Worm (Caenorhabditis elegans) whole organism, L4 larva: Measurements from ENCODE around the gene npl-4.2.

Experiments used
- D1046.2 ChIP-seq: fragments of 200-800 bp; sonication (Bioruptor generic); IDR thresholded peaks from 2 replicates; pipeline ENCODE4 v1.3.6; 2022; ENCODE audit warnings: missing genetic modification characterization, missing compliant biosample characterization
- F37D6.2 ChIP-seq: sonication (generic microtip); optimal IDR thresholded peaks from 2 replicates; lab custom pipeline; 2016; ENCODE audit warnings: mild to moderate bottlenecking, missing genetic modification characterization, missing compliant biosample characterization
- F49E8.2 ChIP-seq: sonication (generic microtip); optimal IDR thresholded peaks from 2 replicates; lab custom pipeline; 2016; ENCODE audit warnings: missing compliant biosample characterization, mild to moderate bottlenecking, missing genetic modification characterization, borderline replicate concordance
- T20F7.1 ChIP-seq: fragments of 200-800 bp; sonication (Bioruptor generic); optimal IDR thresholded peaks from 2 replicates; lab custom pipeline; 2018; ENCODE audit warnings: mild to moderate bottlenecking, missing genetic modification characterization, missing compliant biosample characterization
- Y105C5A.15 ChIP-seq: fragments of 200-800 bp; sonication (Bioruptor generic); IDR thresholded peaks from 2 replicates; pipeline ENCODE4 v1.3.6; 2022; ENCODE audit warnings: missing genetic modification characterization, missing compliant biosample characterization
- Y75B8A.6 ChIP-seq: fragments of 200-800 bp; sonication (Bioruptor generic); IDR thresholded peaks from 2 replicates; pipeline ENCODE4 v1.3.6; 2022; ENCODE audit warnings: missing genetic modification reagents, missing genetic modification characterization, missing compliant biosample characterization
- ZK337.2 ChIP-seq: fragments of 200-800 bp; sonication (Bioruptor generic); IDR thresholded peaks from 2 replicates; pipeline ENCODE4 v1.3.6; 2022; ENCODE audit warnings: missing genetic modification reagents, missing genetic modification characterization, missing compliant biosample characterization
- ZK546.5 ChIP-seq, 2 experiments: sonication (generic microtip); optimal IDR thresholded peaks; 2 replicates each; lab custom pipeline; 2017; ENCODE audit warnings: missing biosample characterization in 2 of 2, missing genetic modification characterization in 2 of 2
- aha-1 ChIP-seq: fragments of 150-350 bp; peaks from one replicate; lab custom pipeline; 2014; ENCODE audit warnings: missing biosample characterization, missing genetic modification characterization
- arid-1 ChIP-seq: fragments of 200-800 bp; sonication (Bioruptor generic); conservative IDR thresholded peaks from 2 replicates; pipeline ENCODE4 v1.3.6; 2022; ENCODE audit warnings: missing genetic modification reagents, missing genetic modification characterization, missing compliant biosample characterization
- attf-4 ChIP-seq: sonication (generic microtip); optimal IDR thresholded peaks from 3 replicates; lab custom pipeline; 2017; ENCODE audit warnings: missing biosample characterization, missing genetic modification characterization
- ceh-28 ChIP-seq: fragments of 150-350 bp; optimal IDR thresholded peaks from 2 replicates; lab custom pipeline; 2014; ENCODE audit warnings: missing biosample characterization, missing genetic modification reagents, missing genetic modification characterization
- ces-1 ChIP-seq: fragments of 150-350 bp; sonication (generic microtip); optimal IDR thresholded peaks from 4 replicates; lab custom pipeline; 2014; ENCODE audit warnings: missing biosample characterization, missing genetic modification reagents, missing genetic modification characterization
- cey-2 ChIP-seq: sonication (generic microtip); optimal IDR thresholded peaks from 3 replicates; lab custom pipeline; 2017; ENCODE audit warnings: missing genetic modification characterization, mild to moderate bottlenecking, missing compliant biosample characterization, antibody characterized with exemption, borderline replicate concordance; ENCODE audit not compliant: insufficient read depth
- ctbp-1 ChIP-seq: fragments of 200-800 bp; sonication (Bioruptor generic); IDR thresholded peaks from 2 replicates; pipeline ENCODE4 v1.3.6; 2022; ENCODE audit warnings: missing genetic modification reagents, missing genetic modification characterization, missing compliant biosample characterization
- daf-12 ChIP-seq: fragments of 150-350 bp; optimal IDR thresholded peaks from 2 replicates; lab custom pipeline; 2014; ENCODE audit warnings: missing biosample characterization, missing genetic modification reagents, missing genetic modification characterization
- daf-16 ChIP-seq, 3 experiments: sonication (generic microtip); optimal IDR thresholded peaks; 2 replicates each; lab custom pipeline; 2016 to 2017; ENCODE audit warnings: missing genetic modification characterization in 3 of 3, missing genetic modification reagents in 3 of 3, mild to moderate bottlenecking in 2 of 3, missing compliant biosample characterization in 2 of 3, missing biosample characterization in 1 of 3, moderate library complexity in 1 of 3
- daf-8 ChIP-seq: fragments of 200-800 bp; sonication (Bioruptor generic); IDR thresholded peaks from 2 replicates; pipeline ENCODE4 v1.3.6; 2022; ENCODE audit warnings: missing genetic modification characterization, missing compliant biosample characterization
- dmd-6 ChIP-seq: fragments of 200-800 bp; sonication (Bioruptor generic); IDR thresholded peaks from 2 replicates; pipeline ENCODE4 v1.3.6; 2022; ENCODE audit warnings: missing genetic modification reagents, missing genetic modification characterization, missing compliant biosample characterization
- dmd-9 ChIP-seq: fragments of 200-800 bp; sonication (Bioruptor generic); IDR thresholded peaks from 2 replicates; pipeline ENCODE4 v1.3.6; 2022; ENCODE audit warnings: missing genetic modification reagents, missing genetic modification characterization, missing compliant biosample characterization
- duxl-1 ChIP-seq: sonication (generic microtip); optimal IDR thresholded peaks from 2 replicates; lab custom pipeline; 2016; ENCODE audit warnings: mild to moderate bottlenecking, missing genetic modification characterization, moderate library complexity, missing compliant biosample characterization; ENCODE audit not compliant: poor library complexity
- dve-1 ChIP-seq: sonication (generic microtip); optimal IDR thresholded peaks from 2 replicates; lab custom pipeline; 2017; ENCODE audit warnings: antibody characterized with exemption, mild to moderate bottlenecking, missing genetic modification characterization, missing compliant biosample characterization; ENCODE audit not compliant: insufficient read depth
- fkh-10 ChIP-seq: fragments of 150-350 bp; optimal IDR thresholded peaks from 2 replicates; lab custom pipeline; 2014; ENCODE audit warnings: missing biosample characterization, missing genetic modification reagents, missing genetic modification characterization
- fos-1 ChIP-seq: fragments of 150-350 bp; optimal IDR thresholded peaks from 2 replicates; lab custom pipeline; 2014; ENCODE audit warnings: missing biosample characterization, missing genetic modification characterization
- hif-1 ChIP-seq, 2 experiments: sonication (generic microtip); optimal IDR thresholded peaks; 2 replicates each; lab custom pipeline; 2016 to 2017; ENCODE audit warnings: missing compliant biosample characterization in 2 of 2, missing genetic modification characterization in 2 of 2, missing genetic modification reagents in 2 of 2, missing genotype in 2 of 2, mild to moderate bottlenecking in 1 of 2
- hlh-11 ChIP-seq: fragments of 200-800 bp; sonication (Bioruptor generic); optimal IDR thresholded peaks from 2 replicates; lab custom pipeline; 2018; ENCODE audit warnings: mild to moderate bottlenecking, missing genetic modification characterization, missing compliant biosample characterization
- lim-7 ChIP-seq: fragments of 200-800 bp; sonication (Bioruptor generic); IDR thresholded peaks from 2 replicates; pipeline ENCODE4 v1.3.6; 2022; ENCODE audit warnings: missing genetic modification characterization, missing compliant biosample characterization
- lin-13 ChIP-seq: fragments of 150-350 bp; optimal IDR thresholded peaks from 2 replicates; lab custom pipeline; 2014; ENCODE audit warnings: missing biosample characterization, missing genetic modification reagents, missing genetic modification characterization
- lsy-2 ChIP-seq, 2 experiments: fragments of 150-350 bp in 1 of 2; sonication (generic microtip) in 1 of 2; optimal IDR thresholded peaks; 2 replicates each; lab custom pipeline; 2014 to 2017; ENCODE audit warnings: missing biosample characterization in 2 of 2, missing genetic modification characterization in 2 of 2
- mdl-1 ChIP-seq, 2 experiments: fragments of 150-350 bp in 1 of 2; sonication (generic microtip) in 1 of 2; optimal IDR thresholded peaks; 2 replicates each; lab custom pipeline; 2014 to 2017; ENCODE audit warnings: missing biosample characterization in 2 of 2, missing genetic modification characterization in 2 of 2
- mep-1 ChIP-seq: fragments of 150-350 bp; sonication (generic microtip); optimal IDR thresholded peaks from 3 replicates; lab custom pipeline; 2014; ENCODE audit warnings: missing biosample characterization, missing genetic modification characterization
- mxl-2 ChIP-seq: fragments of 200-800 bp; sonication (Bioruptor generic); conservative IDR thresholded peaks from 2 replicates; pipeline ENCODE4 v1.3.6; 2022; ENCODE audit warnings: missing genetic modification reagents, missing genetic modification characterization, missing compliant biosample characterization
- mxl-3 ChIP-seq: fragments of 200-800 bp; sonication (Bioruptor generic); optimal IDR thresholded peaks from 2 replicates; lab custom pipeline; 2018; ENCODE audit warnings: mild to moderate bottlenecking, missing genetic modification characterization, missing compliant biosample characterization
- nhr-10 ChIP-seq: fragments of 150-350 bp; optimal IDR thresholded peaks from 2 replicates; lab custom pipeline; 2014; ENCODE audit warnings: missing biosample characterization, missing genetic modification characterization
- nhr-11 ChIP-seq: fragments of 150-350 bp; optimal IDR thresholded peaks from 2 replicates; lab custom pipeline; 2014; ENCODE audit warnings: missing biosample characterization, missing genetic modification characterization
- nhr-237 ChIP-seq: sonication (generic microtip); optimal IDR thresholded peaks from 2 replicates; lab custom pipeline; 2017; ENCODE audit warnings: missing biosample characterization, missing genetic modification characterization
- nhr-28 ChIP-seq: fragments of 150-350 bp; optimal IDR thresholded peaks from 2 replicates; lab custom pipeline; 2014; ENCODE audit warnings: missing biosample characterization, missing genetic modification characterization
- nhr-48 ChIP-seq: sonication (generic microtip); optimal IDR thresholded peaks from 2 replicates; lab custom pipeline; 2016; ENCODE audit warnings: mild to moderate bottlenecking, missing genetic modification characterization, missing compliant biosample characterization
- nhr-6 ChIP-seq: fragments of 150-350 bp; optimal IDR thresholded peaks from 2 replicates; lab custom pipeline; 2014; ENCODE audit warnings: missing biosample characterization, missing genetic modification characterization
- nhr-76 ChIP-seq: fragments of 150-350 bp; optimal IDR thresholded peaks from 2 replicates; lab custom pipeline; 2014; ENCODE audit warnings: missing biosample characterization, missing genetic modification characterization
- nhr-77 ChIP-seq: fragments of 150-350 bp; optimal IDR thresholded peaks from 2 replicates; lab custom pipeline; 2014; ENCODE audit warnings: missing biosample characterization, missing genetic modification characterization
- php-3 ChIP-seq: fragments of 200-800 bp; sonication (Bioruptor generic); IDR thresholded peaks from 2 replicates; pipeline ENCODE4 v1.3.6; 2022; ENCODE audit warnings: missing genetic modification reagents, missing genetic modification characterization, missing compliant biosample characterization
- pqm-1 ChIP-seq: sonication (generic microtip); optimal IDR thresholded peaks from 2 replicates; lab custom pipeline; 2017; ENCODE audit warnings: missing biosample characterization, missing genetic modification characterization
- sdz-12 ChIP-seq: fragments of 200-800 bp; sonication (Bioruptor generic); optimal IDR thresholded peaks from 2 replicates; lab custom pipeline; 2018; ENCODE audit warnings: mild to moderate bottlenecking, missing genetic modification characterization, missing compliant biosample characterization
- set-16 ChIP-seq: fragments of 200-800 bp; sonication (Bioruptor generic); IDR thresholded peaks from 2 replicates; pipeline ENCODE4 v1.3.6; 2022; ENCODE audit warnings: missing genetic modification reagents, missing genetic modification characterization, missing compliant biosample characterization
- skn-1 ChIP-seq: fragments of 150-350 bp; optimal IDR thresholded peaks from 2 replicates; lab custom pipeline; 2014; ENCODE audit warnings: missing biosample characterization, missing genetic modification characterization
- snpc-4 ChIP-seq: fragments of 150-350 bp; optimal IDR thresholded peaks from 2 replicates; lab custom pipeline; 2014; ENCODE audit warnings: missing biosample characterization, missing genetic modification characterization
- tra-1 ChIP-seq: fragments of 200-800 bp; sonication (Bioruptor generic); IDR thresholded peaks from 2 replicates; pipeline ENCODE4 v1.3.6; 2022; ENCODE audit warnings: missing genetic modification reagents, missing genetic modification characterization, missing compliant biosample characterization
- unc-130 ChIP-seq: sonication (generic microtip); optimal IDR thresholded peaks from 2 replicates; lab custom pipeline; 2016; ENCODE audit warnings: missing genetic modification reagents, missing genetic modification characterization, missing compliant biosample characterization
- unc-62 ChIP-seq, 3 experiments: fragments of 150-350 bp in 1 of 3; sonication (generic microtip); optimal IDR thresholded peaks in 2 of 3; peaks in 1 of 3; 1 replicate in 1 of 3; 2 replicates in 2 of 3; lab custom pipeline; 2014 to 2017; ENCODE audit warnings: missing biosample characterization in 3 of 3, missing genetic modification characterization in 3 of 3, missing genetic modification reagents in 3 of 3, missing genotype in 1 of 3
- ztf-11 ChIP-seq: fragments of 150-350 bp; optimal IDR thresholded peaks from 2 replicates; lab custom pipeline; 2014; ENCODE audit warnings: missing biosample characterization, missing genetic modification characterization

The npl-4.2 gene

ce11 chrII:5605538-5605945 is 17.1 kb upstream of the npl-4.2 start:
- peak; percentile 63 for TF ChIP-seq dmd-6 (GFP tag; lab: Robert Waterston, UW)
- peak in 1 of 2 experiments; percentile 98 for TF ChIP-seq unc-62 (GFP tag; optimal IDR thresholded peaks at IDR 0.05 in 1 of 2; lab: Kevin White, UChicago)
- no peak for TF ChIP-seq unc-62 (tag; optimal IDR thresholded peaks at IDR 0.05; lab: Kevin White, UChicago)
- TF ChIP-seq ctbp-1: no peak
- TF ChIP-seq F49E8.2 (tag; lab: Kevin White, UChicago): no peak
- no peak for TF ChIP-seq ZK337.2
- TF ChIP-seq dmd-9 (GFP tag; lab: Robert Waterston, UW): no peak
- TF ChIP-seq daf-8 (GFP tag; lab: Robert Waterston, UW): no peak
- peak; percentile 86 for TF ChIP-seq nhr-10 (tag; lab: Kevin White, UChicago)
- no peak for TF ChIP-seq sdz-12 (GFP tag; lab: Kevin White, UChicago)
- no peak for TF ChIP-seq set-16
- TF ChIP-seq nhr-77: peak; percentile 66
- 0 out of 2 replicates have a peak, but pooled peaks have one; percentile 5 for TF ChIP-seq tra-1 (GFP tag; lab: Robert Waterston, UW)
- TF ChIP-seq mep-1: peak; percentile 72
- TF ChIP-seq mxl-3 (GFP tag; lab: Kevin White, UChicago): peak; percentile 58
- TF ChIP-seq mdl-1 (tag; optimal IDR thresholded peaks at IDR 0.05; lab: Kevin White, UChicago): peak; percentile 27 to 84
- no peak for TF ChIP-seq nhr-11 (tag; lab: Kevin White, UChicago)
- no peak for TF ChIP-seq daf-16 (GFP tag; optimal IDR thresholded peaks at IDR 0.05; lab: Kevin White, UChicago)
- TF ChIP-seq daf-16 (tag; optimal IDR thresholded peaks at IDR 0.05; lab: Kevin White, UChicago): peak; percentile 60
- peak; percentile 62 for TF ChIP-seq pqm-1 (tag; lab: Kevin White, UChicago)
- peak; percentile 98 for TF ChIP-seq aha-1 (tag; lab: Kevin White, UChicago)
- peak; percentile 68 for TF ChIP-seq dve-1
- no peak for TF ChIP-seq arid-1 (GFP tag; lab: Robert Waterston, UW)
- peak; percentile 23 to 45 for TF ChIP-seq lsy-2 (tag; optimal IDR thresholded peaks at IDR 0.05; lab: Kevin White, UChicago)
- TF ChIP-seq nhr-28 (tag; lab: Kevin White, UChicago): peak; percentile 93
- no peak for TF ChIP-seq Y105C5A.15 (GFP tag; lab: Robert Waterston, UW)
- TF ChIP-seq nhr-76 (tag; lab: Kevin White, UChicago): peak; percentile 51
- TF ChIP-seq nhr-48 (tag; lab: Kevin White, UChicago): peak; percentile 91
- TF ChIP-seq nhr-237 (tag; lab: Kevin White, UChicago): peak; percentile 21
- no peak for TF ChIP-seq snpc-4
- no peak for TF ChIP-seq lin-13 (GFP tag; lab: Kevin White, UChicago)
- TF ChIP-seq Y75B8A.6: no peak
- TF ChIP-seq T20F7.1 (GFP tag; lab: Kevin White, UChicago): no peak
- no peak for TF ChIP-seq ztf-11 (tag; lab: Kevin White, UChicago)
- no peak for TF ChIP-seq daf-12 (tag; lab: Kevin White, UChicago)
- peak; percentile 41; the same call in 1 of the 2 replicates for TF ChIP-seq php-3 (GFP tag; lab: Robert Waterston, UW)
- peak; percentile 41 for TF ChIP-seq cey-2 (tag; lab: Kevin White, UChicago)
- no peak for TF ChIP-seq F37D6.2 (tag; lab: Kevin White, UChicago)
- no peak for TF ChIP-seq fos-1
- TF ChIP-seq hif-1 (tag; optimal IDR thresholded peaks at IDR 0.05; lab: Kevin White, UChicago): no peak
- peak; percentile 21 for TF ChIP-seq ceh-28
- TF ChIP-seq duxl-1 (tag; lab: Kevin White, UChicago): no peak
- TF ChIP-seq skn-1: no peak
- peak; percentile 90 for TF ChIP-seq hlh-11 (tag; lab: Kevin White, UChicago)
- TF ChIP-seq lim-7 (GFP tag; lab: Robert Waterston, UW): no peak
- peak; percentile 47 for TF ChIP-seq nhr-6 (tag; lab: Kevin White, UChicago)
- TF ChIP-seq ZK546.5 (tag; optimal IDR thresholded peaks at IDR 0.05; lab: Kevin White, UChicago): no peak
- TF ChIP-seq fkh-10 (GFP tag; lab: Kevin White, UChicago): no peak
- TF ChIP-seq mxl-2: no peak
- no peak for TF ChIP-seq D1046.2 (GFP tag; lab: Robert Waterston, UW)
- no peak for TF ChIP-seq ces-1 (GFP tag; lab: Kevin White, UChicago)
- no peak for TF ChIP-seq unc-130 (GFP tag; lab: Kevin White, UChicago)
- no peak for TF ChIP-seq attf-4 (tag; lab: Kevin White, UChicago)
- TF ChIP-seq, all 104 proteins: peak for 22
